Worm (Caenorhabditis elegans) whole organism, L4 larva: ENCODE measurements around the gene med-2.

Experiments used
- F26F4.8 ChIP-seq: fragments of 200-800 bp; sonication (Bioruptor generic); conservative IDR thresholded peaks from 2 replicates; pipeline ENCODE4 v1.3.6; 2022; ENCODE audit warnings: missing genetic modification characterization, missing compliant biosample characterization
- T20F7.1 ChIP-seq: fragments of 200-800 bp; sonication (Bioruptor generic); optimal IDR thresholded peaks from 2 replicates; lab custom pipeline; 2018; ENCODE audit warnings: mild to moderate bottlenecking, missing genetic modification characterization, missing compliant biosample characterization
- T26A8.4 ChIP-seq: fragments of 200-800 bp; sonication (Bioruptor generic); IDR thresholded peaks from 2 replicates; pipeline ENCODE4 v1.3.6; 2022; ENCODE audit warnings: missing genetic modification characterization, missing compliant biosample characterization
- ZK546.5 ChIP-seq, 2 experiments: sonication (generic microtip); optimal IDR thresholded peaks; 2 replicates each; lab custom pipeline; 2017; ENCODE audit warnings: missing biosample characterization in 2 of 2, missing genetic modification characterization in 2 of 2
- aha-1 ChIP-seq: fragments of 150-350 bp; peaks from one replicate; lab custom pipeline; 2014; ENCODE audit warnings: missing biosample characterization, missing genetic modification characterization
- ama-1 ChIP-seq: fragments of 150-350 bp; optimal IDR thresholded peaks from 2 replicates; lab custom pipeline; 2014; ENCODE audit warnings: inconsistent platforms, mixed read lengths
- arid-1 ChIP-seq: fragments of 200-800 bp; sonication (Bioruptor generic); conservative IDR thresholded peaks from 2 replicates; pipeline ENCODE4 v1.3.6; 2022; ENCODE audit warnings: missing genetic modification reagents, missing genetic modification characterization, missing compliant biosample characterization
- ceh-32 ChIP-seq: sonication (generic microtip); optimal IDR thresholded peaks from 2 replicates; lab custom pipeline; 2016; ENCODE audit warnings: mild to moderate bottlenecking, missing genetic modification characterization, missing compliant biosample characterization; ENCODE audit not compliant: poor library complexity
- ces-1 ChIP-seq: fragments of 150-350 bp; sonication (generic microtip); optimal IDR thresholded peaks from 4 replicates; lab custom pipeline; 2014; ENCODE audit warnings: missing biosample characterization, missing genetic modification reagents, missing genetic modification characterization
- ctbp-1 ChIP-seq: fragments of 200-800 bp; sonication (Bioruptor generic); IDR thresholded peaks from 2 replicates; pipeline ENCODE4 v1.3.6; 2022; ENCODE audit warnings: missing genetic modification reagents, missing genetic modification characterization, missing compliant biosample characterization
- daf-16 ChIP-seq, 3 experiments: sonication (generic microtip); optimal IDR thresholded peaks; 2 replicates each; lab custom pipeline; 2016 to 2017; ENCODE audit warnings: missing genetic modification characterization in 3 of 3, missing genetic modification reagents in 3 of 3, mild to moderate bottlenecking in 2 of 3, missing compliant biosample characterization in 2 of 3, missing biosample characterization in 1 of 3, moderate library complexity in 1 of 3
- dmd-6 ChIP-seq: fragments of 200-800 bp; sonication (Bioruptor generic); IDR thresholded peaks from 2 replicates; pipeline ENCODE4 v1.3.6; 2022; ENCODE audit warnings: missing genetic modification reagents, missing genetic modification characterization, missing compliant biosample characterization
- dmd-8 ChIP-seq: fragments of 200-800 bp; sonication (Bioruptor generic); IDR thresholded peaks from 2 replicates; pipeline ENCODE4 v1.3.6; 2022; ENCODE audit warnings: missing genetic modification characterization, missing compliant biosample characterization
- dpl-1 ChIP-seq: fragments of 150-350 bp; optimal IDR thresholded peaks from 2 replicates; lab custom pipeline; 2014; ENCODE audit warnings: missing biosample characterization, missing genetic modification reagents, missing genetic modification characterization
- egl-43 ChIP-seq: fragments of 200-800 bp; sonication (Bioruptor generic); IDR thresholded peaks from 2 replicates; pipeline ENCODE4 v1.3.6; 2022; ENCODE audit warnings: missing genetic modification reagents, missing genetic modification characterization, missing compliant biosample characterization
- gei-8 ChIP-seq: fragments of 200-800 bp; sonication (Bioruptor generic); optimal IDR thresholded peaks from 2 replicates; lab custom pipeline; 2018; ENCODE audit warnings: mild to moderate bottlenecking, missing genetic modification characterization, missing compliant biosample characterization
- hif-1 ChIP-seq, 2 experiments: sonication (generic microtip); optimal IDR thresholded peaks; 2 replicates each; lab custom pipeline; 2016 to 2017; ENCODE audit warnings: missing compliant biosample characterization in 2 of 2, missing genetic modification characterization in 2 of 2, missing genetic modification reagents in 2 of 2, missing genotype in 2 of 2, mild to moderate bottlenecking in 1 of 2
- hlh-11 ChIP-seq: fragments of 200-800 bp; sonication (Bioruptor generic); optimal IDR thresholded peaks from 2 replicates; lab custom pipeline; 2018; ENCODE audit warnings: mild to moderate bottlenecking, missing genetic modification characterization, missing compliant biosample characterization
- hlh-30 ChIP-seq: sonication (generic microtip); optimal IDR thresholded peaks from 2 replicates; lab custom pipeline; 2017; ENCODE audit warnings: antibody characterized with exemption, mild to moderate bottlenecking, missing genetic modification characterization, missing compliant biosample characterization; ENCODE audit not compliant: insufficient read depth
- hmg-1.1 ChIP-seq: fragments of 200-800 bp; sonication (Bioruptor generic); IDR thresholded peaks from 2 replicates; pipeline ENCODE4 v1.3.6; 2022; ENCODE audit warnings: missing genetic modification reagents, missing genetic modification characterization, missing compliant biosample characterization
- lim-7 ChIP-seq: fragments of 200-800 bp; sonication (Bioruptor generic); IDR thresholded peaks from 2 replicates; pipeline ENCODE4 v1.3.6; 2022; ENCODE audit warnings: missing genetic modification characterization, missing compliant biosample characterization
- lin-1 ChIP-seq: fragments of 200-800 bp; sonication (Bioruptor generic); IDR thresholded peaks from 2 replicates; pipeline ENCODE4 v1.3.6; 2022; ENCODE audit warnings: missing genetic modification reagents, missing genetic modification characterization, missing compliant biosample characterization
- lin-13 ChIP-seq: fragments of 150-350 bp; optimal IDR thresholded peaks from 2 replicates; lab custom pipeline; 2014; ENCODE audit warnings: missing biosample characterization, missing genetic modification reagents, missing genetic modification characterization
- lin-15B ChIP-seq: fragments of 150-350 bp; sonication (generic microtip); optimal IDR thresholded peaks from 3 replicates; lab custom pipeline; 2014; ENCODE audit warnings: missing biosample characterization, missing genetic modification characterization
- lir-3 ChIP-seq: sonication (generic microtip); optimal IDR thresholded peaks from 2 replicates; lab custom pipeline; 2016; ENCODE audit warnings: mild to moderate bottlenecking, missing genetic modification characterization, missing compliant biosample characterization
- lsy-2 ChIP-seq, 2 experiments: fragments of 150-350 bp in 1 of 2; sonication (generic microtip) in 1 of 2; optimal IDR thresholded peaks; 2 replicates each; lab custom pipeline; 2014 to 2017; ENCODE audit warnings: missing biosample characterization in 2 of 2, missing genetic modification characterization in 2 of 2
- mdl-1 ChIP-seq, 2 experiments: fragments of 150-350 bp in 1 of 2; sonication (generic microtip) in 1 of 2; optimal IDR thresholded peaks; 2 replicates each; lab custom pipeline; 2014 to 2017; ENCODE audit warnings: missing biosample characterization in 2 of 2, missing genetic modification characterization in 2 of 2
- mes-2 ChIP-seq: sonication (generic microtip); optimal IDR thresholded peaks from 2 replicates; lab custom pipeline; 2016; ENCODE audit warnings: missing genotype, mild to moderate bottlenecking, missing genetic modification characterization, missing compliant biosample characterization; ENCODE audit not compliant: poor library complexity, severe bottlenecking
- mxl-2 ChIP-seq: fragments of 200-800 bp; sonication (Bioruptor generic); conservative IDR thresholded peaks from 2 replicates; pipeline ENCODE4 v1.3.6; 2022; ENCODE audit warnings: missing genetic modification reagents, missing genetic modification characterization, missing compliant biosample characterization
- mxl-3 ChIP-seq: fragments of 200-800 bp; sonication (Bioruptor generic); optimal IDR thresholded peaks from 2 replicates; lab custom pipeline; 2018; ENCODE audit warnings: mild to moderate bottlenecking, missing genetic modification characterization, missing compliant biosample characterization
- nhr-10 ChIP-seq: fragments of 150-350 bp; optimal IDR thresholded peaks from 2 replicates; lab custom pipeline; 2014; ENCODE audit warnings: missing biosample characterization, missing genetic modification characterization
- nhr-102 ChIP-seq: sonication (generic microtip); optimal IDR thresholded peaks from 2 replicates; lab custom pipeline; 2016; ENCODE audit warnings: mild to moderate bottlenecking, missing genetic modification characterization, moderate library complexity, missing compliant biosample characterization
- nhr-25 ChIP-seq: sonication (generic microtip); optimal IDR thresholded peaks from 2 replicates; lab custom pipeline; 2017; ENCODE audit warnings: missing genetic modification characterization, mild to moderate bottlenecking, missing compliant biosample characterization, antibody characterized with exemption, moderate library complexity, borderline replicate concordance; ENCODE audit not compliant: insufficient read depth
- nhr-42 ChIP-seq: fragments of 200-800 bp; sonication (Bioruptor generic); IDR thresholded peaks from 2 replicates; pipeline ENCODE4 v1.3.6; 2022; ENCODE audit warnings: missing genetic modification characterization, missing compliant biosample characterization
- nhr-6 ChIP-seq: fragments of 150-350 bp; optimal IDR thresholded peaks from 2 replicates; lab custom pipeline; 2014; ENCODE audit warnings: missing biosample characterization, missing genetic modification characterization
- rbr-2 ChIP-seq: sonication (generic microtip); optimal IDR thresholded peaks from 2 replicates; lab custom pipeline; 2016; ENCODE audit warnings: missing genotype, missing genetic modification characterization, missing compliant biosample characterization
- sdz-12 ChIP-seq: fragments of 200-800 bp; sonication (Bioruptor generic); optimal IDR thresholded peaks from 2 replicates; lab custom pipeline; 2018; ENCODE audit warnings: mild to moderate bottlenecking, missing genetic modification characterization, missing compliant biosample characterization
- skn-1 ChIP-seq: fragments of 150-350 bp; optimal IDR thresholded peaks from 2 replicates; lab custom pipeline; 2014; ENCODE audit warnings: missing biosample characterization, missing genetic modification characterization
- spr-3 ChIP-seq: fragments of 200-800 bp; sonication (Bioruptor generic); optimal IDR thresholded peaks from 2 replicates; lab custom pipeline; 2018; ENCODE audit warnings: mild to moderate bottlenecking, missing genetic modification characterization, missing compliant biosample characterization
- tra-1 ChIP-seq: fragments of 200-800 bp; sonication (Bioruptor generic); IDR thresholded peaks from 2 replicates; pipeline ENCODE4 v1.3.6; 2022; ENCODE audit warnings: missing genetic modification reagents, missing genetic modification characterization, missing compliant biosample characterization
- unc-62 ChIP-seq, 3 experiments: fragments of 150-350 bp in 1 of 3; sonication (generic microtip); optimal IDR thresholded peaks in 2 of 3; peaks in 1 of 3; 1 replicate in 1 of 3; 2 replicates in 2 of 3; lab custom pipeline; 2014 to 2017; ENCODE audit warnings: missing biosample characterization in 3 of 3, missing genetic modification characterization in 3 of 3, missing genetic modification reagents in 3 of 3, missing genotype in 1 of 3
- zfp-2 ChIP-seq: sonication (generic microtip); optimal IDR thresholded peaks from 2 replicates; lab custom pipeline; 2016; ENCODE audit warnings: mild to moderate bottlenecking, missing genetic modification characterization, missing compliant biosample characterization
- zip-2 ChIP-seq: fragments of 150-350 bp; optimal IDR thresholded peaks from 2 replicates; lab custom pipeline; 2014; ENCODE audit warnings: missing biosample characterization, missing genetic modification characterization
- ztf-7 ChIP-seq: fragments of 150-350 bp; optimal IDR thresholded peaks from 2 replicates; lab custom pipeline; 2014; ENCODE audit warnings: missing biosample characterization, missing genetic modification characterization

med-2 gene

DNA sequence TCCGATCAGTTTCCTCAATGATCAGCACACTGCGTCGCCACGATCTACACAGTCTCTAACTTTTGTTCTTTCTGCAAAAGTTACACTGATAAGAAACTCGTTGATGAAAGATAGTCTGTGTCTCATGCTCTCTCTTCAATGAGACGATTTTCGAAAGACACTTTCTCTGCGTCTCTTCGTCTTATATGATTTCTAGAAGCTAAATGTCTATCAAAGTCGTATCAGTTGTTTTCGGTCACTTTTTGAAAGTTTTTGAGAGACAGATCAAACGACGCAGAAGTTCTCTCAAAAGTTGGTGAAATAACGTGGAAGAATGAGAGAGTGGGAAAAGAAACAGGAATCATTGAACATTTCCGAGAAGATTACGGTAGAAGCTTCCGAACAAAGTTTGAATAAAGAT lies 10.9 kb downstream of the med-2 start (continued):
- TF ChIP-seq hif-1 (tag; optimal IDR thresholded peaks at IDR 0.05; lab: Kevin White, UChicago) (peak in 1 of 2 experiments; percentile 0), F26F4.8 (GFP tag; lab: Robert Waterston, UW) (no peak), arid-1 (GFP tag; lab: Robert Waterston, UW) (0 out of 2 replicates have a peak, but pooled peaks have one; percentile 44), nhr-10 (tag; lab: Kevin White, UChicago) (peak; percentile 74), mxl-3 (GFP tag; lab: Kevin White, UChicago) (peak; percentile 40), mes-2 (tag; lab: Kevin White, UChicago) (peak; percentile 31), hlh-30 (tag; lab: Kevin White, UChicago) (peak; percentile 75), dmd-6 (peak; percentile 98), nhr-102 (tag; lab: Kevin White, UChicago) (peak; percentile 63), T20F7.1 (peak; percentile 76)

DNA sequence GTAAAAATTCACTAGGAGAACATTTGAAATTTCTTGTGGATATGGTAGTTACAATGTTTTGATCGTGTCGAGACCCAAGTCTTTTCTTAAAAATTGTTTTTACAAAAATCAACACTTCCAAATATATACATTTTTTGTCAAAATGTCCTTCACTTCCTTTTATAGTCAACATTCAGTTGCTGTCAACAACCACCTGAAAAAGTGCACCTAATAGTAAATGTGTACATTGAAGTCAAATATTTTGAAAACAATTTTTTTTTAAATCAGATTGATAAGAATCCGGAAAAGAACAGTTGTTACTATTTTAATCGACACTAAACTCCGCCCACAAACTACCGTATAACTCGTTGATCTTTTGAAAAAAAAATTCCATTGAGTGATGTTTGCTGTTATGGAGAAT lies 11.4 kb downstream of the med-2 start:
- TF ChIP-seq nhr-25 (tag; lab: Kevin White, UChicago) (no peak), nhr-6 (tag; lab: Kevin White, UChicago) (no peak), daf-16 (GFP tag; optimal IDR thresholded peaks at IDR 0.05; lab: Kevin White, UChicago) (no peak), daf-16 (tag; optimal IDR thresholded peaks at IDR 0.05; lab: Kevin White, UChicago) (peak; percentile 93), aha-1 (tag; lab: Kevin White, UChicago) (peak; percentile 55)

DNA sequence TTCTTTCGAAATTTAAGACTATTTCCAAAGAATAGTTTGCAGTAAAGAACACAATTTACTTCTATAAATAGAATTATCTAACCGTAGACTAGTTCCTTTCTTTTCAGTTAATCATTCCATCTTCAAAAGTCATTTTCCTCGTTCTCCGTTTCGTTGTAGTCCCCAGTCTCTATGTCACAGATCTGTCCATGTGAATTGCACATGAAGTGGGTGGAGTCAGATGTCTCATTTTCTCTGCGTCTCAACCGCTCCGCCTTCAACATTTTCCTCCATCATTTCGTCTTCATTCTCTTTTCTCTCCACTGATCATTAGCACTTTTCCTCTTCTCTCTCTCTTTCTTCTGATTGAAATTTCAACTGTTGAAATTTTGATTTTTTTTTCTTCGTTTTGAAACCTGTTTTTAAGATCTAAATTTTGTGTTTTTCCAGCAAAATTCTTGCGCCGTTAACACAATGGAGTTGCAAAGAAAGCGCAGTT lies 13.3 kb downstream of the med-2 start, which contains the start of gene T07E3.4:
Gene T07E3.4, plus strand, starts transcription at position 428 of the 478 bp plus-strand sequence.
- TF ChIP-seq nhr-42 (no peak), ama-1 (no peak), hmg-1.1 (GFP tag; lab: Robert Waterston, UW) (peak; percentile 76), nhr-10 (tag; lab: Kevin White, UChicago) (peak; percentile 23), lin-1 (GFP tag; lab: Robert Waterston, UW) (peak; percentile 64; the same call in 1 of the 2 replicates), lir-3 (tag; lab: Kevin White, UChicago) (no peak), lin-13 (GFP tag; lab: Kevin White, UChicago) (peak; percentile 46), zfp-2 (tag; lab: Kevin White, UChicago) (no peak), arid-1 (GFP tag; lab: Robert Waterston, UW) (no peak), hif-1 (tag; optimal IDR thresholded peaks at IDR 0.05; lab: Kevin White, UChicago) (no peak), unc-62 (GFP tag; optimal IDR thresholded peaks at IDR 0.05 in 1 of 2; lab: Kevin White, UChicago) (peak in 1 of 2 experiments; percentile 90), unc-62 (tag; optimal IDR thresholded peaks at IDR 0.05; lab: Kevin White, UChicago) (no peak), spr-3 (GFP tag; lab: Kevin White, UChicago) (no peak), ces-1 (GFP tag; lab: Kevin White, UChicago) (no peak), ctbp-1 (peak; percentile 57; the same call in 1 of the 2 replicates), dpl-1 (peak; percentile 48), hlh-30 (tag; lab: Kevin White, UChicago) (peak; percentile 91), mxl-2 (GFP tag; lab: Robert Waterston, UW) (peak; percentile 99), dmd-8 (GFP tag; lab: Robert Waterston, UW) (no peak), mdl-1 (tag; optimal IDR thresholded peaks at IDR 0.05; lab: Kevin White, UChicago) (peak; percentile 22 to 72), ztf-7 (tag; lab: Kevin White, UChicago) (peak; percentile 48), zip-2 (tag; lab: Kevin White, UChicago) (peak; percentile 8), mxl-3 (GFP tag; lab: Kevin White, UChicago) (peak; percentile 34), mes-2 (tag; lab: Kevin White, UChicago) (peak; percentile 66), egl-43 (GFP tag; lab: Robert Waterston, UW) (no peak), lim-7 (GFP tag; lab: Robert Waterston, UW) (no peak), tra-1 (GFP tag; lab: Robert Waterston, UW) (peak; percentile 32; the same call in 1 of the 2 replicates), skn-1 (tag; lab: Kevin White, UChicago) (no peak), lin-15B (no peak), rbr-2 (tag; lab: Kevin White, UChicago) (peak; percentile 54), ZK546.5 (tag; optimal IDR thresholded peaks at IDR 0.05; lab: Kevin White, UChicago) (no peak), nhr-102 (tag; lab: Kevin White, UChicago) (peak; percentile 39), T26A8.4 (GFP tag; lab: Robert Waterston, UW) (peak; percentile 59), ceh-32 (tag; lab: Kevin White, UChicago) (no peak), lsy-2 (tag; optimal IDR thresholded peaks at IDR 0.05; lab: Kevin White, UChicago) (peak; percentile 50 to 84), hlh-11 (tag; lab: Kevin White, UChicago) (peak; percentile 93), gei-8 (GFP tag; lab: Kevin White, UChicago) (peak; percentile 9), sdz-12 (GFP tag; lab: Kevin White, UChicago) (no peak)
